Worm (Caenorhabditis elegans) whole organism, early embryonic: Measurements from ENCODE around the gene Y57G11B.3.

Experiments
- B0310.2 ChIP-seq: sonication (generic microtip); optimal IDR thresholded peaks from 2 replicates; lab custom pipeline; 2016; ENCODE audit warnings: mild to moderate bottlenecking, missing genetic modification characterization, missing compliant biosample characterization
- F13C5.2 ChIP-seq: sonication (generic microtip); optimal IDR thresholded peaks from 2 replicates; lab custom pipeline; 2017; ENCODE audit warnings: mild to moderate bottlenecking, missing genetic modification characterization, inconsistent platforms, missing compliant biosample characterization
- aly-1 ChIP-seq: sonication (generic microtip); optimal IDR thresholded peaks from 2 replicates; lab custom pipeline; 2016; ENCODE audit warnings: missing genetic modification characterization, missing compliant biosample characterization
- ama-1 ChIP-seq: fragments of 150-350 bp; optimal IDR thresholded peaks from 2 replicates; lab custom pipeline; 2014
- ceh-13 ChIP-seq: fragments of 200-800 bp; sonication (Bioruptor generic); optimal IDR thresholded peaks from 2 replicates; lab custom pipeline; 2018; ENCODE audit warnings: mild to moderate bottlenecking, missing genetic modification characterization, missing compliant biosample characterization
- ceh-36 ChIP-seq: sonication (generic microtip); optimal IDR thresholded peaks from 2 replicates; lab custom pipeline; 2016; ENCODE audit warnings: missing genetic modification characterization, inconsistent platforms, missing compliant biosample characterization
- ets-7 ChIP-seq: sonication (generic microtip); optimal IDR thresholded peaks from 2 replicates; lab custom pipeline; 2016; ENCODE audit warnings: missing genotype, missing genetic modification characterization, missing compliant biosample characterization
- flt-1 ChIP-seq: fragments of 200-800 bp; sonication (Bioruptor generic); IDR thresholded peaks from 2 replicates; pipeline ENCODE4 v1.3.6; 2022; ENCODE audit warnings: missing genetic modification characterization, missing compliant biosample characterization
- hmbx-1 ChIP-seq: sonication (generic microtip); optimal IDR thresholded peaks from 2 replicates; lab custom pipeline; 2016; ENCODE audit warnings: mild to moderate bottlenecking, missing genetic modification characterization, missing compliant biosample characterization
- hmg-4 ChIP-seq: fragments of 200-800 bp; sonication (Bioruptor generic); optimal IDR thresholded peaks from 2 replicates; lab custom pipeline; 2018; ENCODE audit warnings: mild to moderate bottlenecking, missing genetic modification characterization, missing compliant biosample characterization
- hnd-1 ChIP-seq: sonication (generic microtip); optimal IDR thresholded peaks from 2 replicates; lab custom pipeline; 2016; ENCODE audit warnings: missing genetic modification characterization, missing compliant biosample characterization
- pes-1 ChIP-seq: fragments of 200-800 bp; sonication (Bioruptor generic); IDR thresholded peaks from 2 replicates; pipeline ENCODE4 v1.3.6; 2022; ENCODE audit warnings: missing genetic modification reagents, missing genetic modification characterization, missing compliant biosample characterization
- scrt-1 ChIP-seq: fragments of 200-800 bp; sonication (Bioruptor generic); IDR thresholded peaks from 2 replicates; pipeline ENCODE4 v1.3.6; 2022; ENCODE audit warnings: missing genetic modification characterization, missing compliant biosample characterization
- sea-1 ChIP-seq: fragments of 200-800 bp; sonication (Bioruptor generic); conservative IDR thresholded peaks from 2 replicates; pipeline ENCODE4 v1.3.6; 2022; ENCODE audit warnings: missing genetic modification characterization, missing compliant biosample characterization
- tbx-11 ChIP-seq: fragments of 200-800 bp; sonication (Bioruptor generic); IDR thresholded peaks from 2 replicates; pipeline ENCODE4 v1.3.6; 2022; ENCODE audit warnings: missing genetic modification characterization, missing compliant biosample characterization
- tbx-37 ChIP-seq: fragments of 200-800 bp; sonication (Bioruptor generic); conservative IDR thresholded peaks from 2 replicates; pipeline ENCODE4 v1.3.6; 2022; ENCODE audit warnings: missing genetic modification reagents, missing genetic modification characterization, missing compliant biosample characterization
- tra-4 ChIP-seq: sonication (generic microtip); optimal IDR thresholded peaks from 2 replicates; lab custom pipeline; 2017; ENCODE audit warnings: missing genetic modification characterization, missing compliant biosample characterization

The Y57G11B.3 gene

ce11 chrIV:14580939-14581338, 6.8 kb upstream of the Y57G11B.3 start, which contains the start of gene irld-18:
Gene irld-18, minus strand, starts transcription at chrIV:14581039.
- TF ChIP-seq ama-1 (lab: Kevin White, UChicago) (no peak), hmg-4 (GFP tag; lab: Kevin White, UChicago) (no peak), ets-7 (tag; lab: Kevin White, UChicago) (no peak), flt-1 (GFP tag; lab: Robert Waterston, UW) (no peak), B0310.2 (tag; lab: Kevin White, UChicago) (no peak), ceh-36 (tag; lab: Kevin White, UChicago) (no peak), hnd-1 (tag; lab: Kevin White, UChicago) (no peak), hmbx-1 (no peak), tra-4 (no peak), tbx-37 (GFP tag; lab: Robert Waterston, UW) (no peak), sea-1 (GFP tag; lab: Robert Waterston, UW) (no peak), aly-1 (tag; lab: Kevin White, UChicago) (no peak), ceh-13 (GFP tag; lab: Kevin White, UChicago) (no peak), pes-1 (GFP tag; lab: Robert Waterston, UW) (no peak), scrt-1 (no peak), F13C5.2 (tag; lab: Kevin White, UChicago) (no peak), tbx-11 (GFP tag; lab: Robert Waterston, UW) (no peak)

- TF ChIP-seq tbx-11 (GFP tag; lab: Robert Waterston, UW) (no peak), ama-1 (lab: Kevin White, UChicago) (no peak), hnd-1 (tag; lab: Kevin White, UChicago) (no peak), hmbx-1 (no peak), pes-1 (GFP tag; lab: Robert Waterston, UW) (no peak), flt-1 (GFP tag; lab: Robert Waterston, UW) (no peak), F13C5.2 (tag; lab: Kevin White, UChicago) (no peak), aly-1 (tag; lab: Kevin White, UChicago) (no peak), ets-7 (tag; lab: Kevin White, UChicago) (no peak), tbx-37 (GFP tag; lab: Robert Waterston, UW) (no peak), tra-4 (no peak), B0310.2 (tag; lab: Kevin White, UChicago) (no peak), ceh-13 (GFP tag; lab: Kevin White, UChicago) (no peak), ceh-36 (tag; lab: Kevin White, UChicago) (no peak)
Observed at ce11 chrIV:14578650-14579193, 4.5 kb upstream of the Y57G11B.3 start, which contains the start of gene Y57G11B.8. Gene Y57G11B.8, minus strand, starts transcription at chrIV:14578700.

ce11 chrIV:14576471-14576870, 2.3 kb upstream of the Y57G11B.3 start:
- peak; percentile 65 for TF ChIP-seq F13C5.2 (tag; lab: Kevin White, UChicago)
- TF ChIP-seq scrt-1 = peak; percentile 73
- peak; percentile 64 for TF ChIP-seq flt-1 (GFP tag; lab: Robert Waterston, UW)
- TF ChIP-seq hnd-1 (tag; lab: Kevin White, UChicago) = peak; percentile 44
- peak; percentile 66; the same call in 1 of the 2 replicates for TF ChIP-seq tbx-11 (GFP tag; lab: Robert Waterston, UW)
- no peak for TF ChIP-seq hmg-4 (GFP tag; lab: Kevin White, UChicago)
- peak; percentile 74 for TF ChIP-seq tbx-37 (GFP tag; lab: Robert Waterston, UW)
- no peak for TF ChIP-seq ceh-13 (GFP tag; lab: Kevin White, UChicago)
- TF ChIP-seq B0310.2 (tag; lab: Kevin White, UChicago) = no peak
- no peak for TF ChIP-seq hmbx-1
- TF ChIP-seq ceh-36 (tag; lab: Kevin White, UChicago) = no peak

ce11 chrIV:14573068-14573467, 1.1 kb downstream of the Y57G11B.3 start:
- TF ChIP-seq flt-1 (GFP tag; lab: Robert Waterston, UW) (no peak), tbx-11 (GFP tag; lab: Robert Waterston, UW) (no peak), tbx-37 (GFP tag; lab: Robert Waterston, UW) (no peak), sea-1 (GFP tag; lab: Robert Waterston, UW) (no peak), hmg-4 (GFP tag; lab: Kevin White, UChicago) (no peak)

ce11 chrIV:14572607-14573006, 1.6 kb downstream of the Y57G11B.3 start, which contains the start of gene glb-34:
Gene glb-34, minus strand, starts transcription at chrIV:14572707.
- TF ChIP-seq ama-1 (lab: Kevin White, UChicago) (no peak), hmbx-1 (no peak), aly-1 (tag; lab: Kevin White, UChicago) (no peak), F13C5.2 (tag; lab: Kevin White, UChicago) (no peak), tra-4 (no peak), pes-1 (GFP tag; lab: Robert Waterston, UW) (no peak), flt-1 (GFP tag; lab: Robert Waterston, UW) (no peak), ets-7 (tag; lab: Kevin White, UChicago) (no peak), tbx-11 (GFP tag; lab: Robert Waterston, UW) (no peak), sea-1 (GFP tag; lab: Robert Waterston, UW) (no peak), hnd-1 (tag; lab: Kevin White, UChicago) (no peak), scrt-1 (no peak), tbx-37 (GFP tag; lab: Robert Waterston, UW) (no peak), hmg-4 (GFP tag; lab: Kevin White, UChicago) (no peak)

ce11 chrIV:14571626-14572025, 2.6 kb downstream of the Y57G11B.3 start:
- TF ChIP-seq sea-1 (GFP tag; lab: Robert Waterston, UW) = no peak
- TF ChIP-seq tbx-37 (GFP tag; lab: Robert Waterston, UW) = no peak
- TF ChIP-seq hnd-1 (tag; lab: Kevin White, UChicago) = no peak
- TF ChIP-seq tbx-11 (GFP tag; lab: Robert Waterston, UW) = no peak
- no peak for TF ChIP-seq scrt-1
- TF ChIP-seq flt-1 (GFP tag; lab: Robert Waterston, UW) = no peak
- TF ChIP-seq B0310.2 (tag; lab: Kevin White, UChicago) = no peak
- TF ChIP-seq pes-1 (GFP tag; lab: Robert Waterston, UW) = no peak
- no peak for TF ChIP-seq ceh-13 (GFP tag; lab: Kevin White, UChicago)
- no peak for TF ChIP-seq aly-1 (tag; lab: Kevin White, UChicago)
- no peak for TF ChIP-seq tra-4
- TF ChIP-seq F13C5.2 (tag; lab: Kevin White, UChicago) = no peak
- no peak for TF ChIP-seq hmbx-1
- no peak for TF ChIP-seq ama-1 (lab: Kevin White, UChicago)
- no peak for TF ChIP-seq hmg-4 (GFP tag; lab: Kevin White, UChicago)
- TF ChIP-seq ets-7 (tag; lab: Kevin White, UChicago) = no peak
- TF ChIP-seq ceh-36 (tag; lab: Kevin White, UChicago) = no peak
